Worm (Caenorhabditis elegans) whole organism, early embryonic: Measurements from ENCODE around the gene rde-1.

ENCODE experiments used
- B0310.2 ChIP-seq: sonication (generic microtip); optimal IDR thresholded peaks from 2 replicates; lab custom pipeline; 2016; ENCODE audit warnings: mild to moderate bottlenecking, missing genetic modification characterization, missing compliant biosample characterization
- F13C5.2 ChIP-seq: sonication (generic microtip); optimal IDR thresholded peaks from 2 replicates; lab custom pipeline; 2017; ENCODE audit warnings: mild to moderate bottlenecking, missing genetic modification characterization, inconsistent platforms, missing compliant biosample characterization
- aly-1 ChIP-seq: sonication (generic microtip); optimal IDR thresholded peaks from 2 replicates; lab custom pipeline; 2016; ENCODE audit warnings: missing genetic modification characterization, missing compliant biosample characterization
- ama-1 ChIP-seq: fragments of 150-350 bp; optimal IDR thresholded peaks from 2 replicates; lab custom pipeline; 2014
- ceh-13 ChIP-seq: fragments of 200-800 bp; sonication (Bioruptor generic); optimal IDR thresholded peaks from 2 replicates; lab custom pipeline; 2018; ENCODE audit warnings: mild to moderate bottlenecking, missing genetic modification characterization, missing compliant biosample characterization
- ceh-36 ChIP-seq: sonication (generic microtip); optimal IDR thresholded peaks from 2 replicates; lab custom pipeline; 2016; ENCODE audit warnings: missing genetic modification characterization, inconsistent platforms, missing compliant biosample characterization
- ets-7 ChIP-seq: sonication (generic microtip); optimal IDR thresholded peaks from 2 replicates; lab custom pipeline; 2016; ENCODE audit warnings: missing genotype, missing genetic modification characterization, missing compliant biosample characterization
- flt-1 ChIP-seq: fragments of 200-800 bp; sonication (Bioruptor generic); IDR thresholded peaks from 2 replicates; pipeline ENCODE4 v1.3.6; 2022; ENCODE audit warnings: missing genetic modification characterization, missing compliant biosample characterization
- hmg-4 ChIP-seq: fragments of 200-800 bp; sonication (Bioruptor generic); optimal IDR thresholded peaks from 2 replicates; lab custom pipeline; 2018; ENCODE audit warnings: mild to moderate bottlenecking, missing genetic modification characterization, missing compliant biosample characterization
- pes-1 ChIP-seq: fragments of 200-800 bp; sonication (Bioruptor generic); IDR thresholded peaks from 2 replicates; pipeline ENCODE4 v1.3.6; 2022; ENCODE audit warnings: missing genetic modification reagents, missing genetic modification characterization, missing compliant biosample characterization
- scrt-1 ChIP-seq: fragments of 200-800 bp; sonication (Bioruptor generic); IDR thresholded peaks from 2 replicates; pipeline ENCODE4 v1.3.6; 2022; ENCODE audit warnings: missing genetic modification characterization, missing compliant biosample characterization
- sea-1 ChIP-seq: fragments of 200-800 bp; sonication (Bioruptor generic); conservative IDR thresholded peaks from 2 replicates; pipeline ENCODE4 v1.3.6; 2022; ENCODE audit warnings: missing genetic modification characterization, missing compliant biosample characterization
- tra-4 ChIP-seq: sonication (generic microtip); optimal IDR thresholded peaks from 2 replicates; lab custom pipeline; 2017; ENCODE audit warnings: missing genetic modification characterization, missing compliant biosample characterization

DNA sequence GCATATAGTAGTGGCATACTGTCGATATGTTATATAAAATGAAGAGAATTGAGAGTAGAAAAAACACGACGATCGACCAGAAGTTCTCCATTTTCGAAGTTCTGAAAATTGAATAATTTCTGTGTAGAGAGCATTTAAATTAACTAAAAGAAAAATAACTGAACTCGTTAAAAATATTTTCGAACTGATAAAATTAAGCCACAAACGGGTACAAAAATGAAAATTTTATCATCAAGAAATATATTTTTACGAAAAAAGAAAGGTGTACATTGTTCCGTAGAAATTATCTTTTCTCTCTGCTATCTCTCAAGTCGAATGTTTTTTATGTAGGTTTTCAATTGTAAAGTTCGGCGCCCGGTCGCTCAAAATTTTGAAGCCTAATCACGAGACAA, 39.5 kb upstream of the rde-1 start, which contains the start of gene acl-2:
- TF ChIP-seq ets-7 (no peak), tra-4 (no peak), hmg-4 (GFP tag; lab: Kevin White, UChicago) (no peak), F13C5.2 (tag; lab: Kevin White, UChicago) (no peak), sea-1 (GFP tag; lab: Robert Waterston, UW) (no peak), ama-1 (no peak), B0310.2 (tag; lab: Kevin White, UChicago) (no peak), ceh-36 (no peak), aly-1 (tag; lab: Kevin White, UChicago) (no peak), flt-1 (no peak), scrt-1 (no peak), pes-1 (GFP tag; lab: Robert Waterston, UW) (no peak), ceh-13 (GFP tag; lab: Kevin White, UChicago) (no peak)
